Worm (Caenorhabditis elegans): ENCODE measurements around the gene C10A4.3.

The C10A4.3 gene

DNA sequence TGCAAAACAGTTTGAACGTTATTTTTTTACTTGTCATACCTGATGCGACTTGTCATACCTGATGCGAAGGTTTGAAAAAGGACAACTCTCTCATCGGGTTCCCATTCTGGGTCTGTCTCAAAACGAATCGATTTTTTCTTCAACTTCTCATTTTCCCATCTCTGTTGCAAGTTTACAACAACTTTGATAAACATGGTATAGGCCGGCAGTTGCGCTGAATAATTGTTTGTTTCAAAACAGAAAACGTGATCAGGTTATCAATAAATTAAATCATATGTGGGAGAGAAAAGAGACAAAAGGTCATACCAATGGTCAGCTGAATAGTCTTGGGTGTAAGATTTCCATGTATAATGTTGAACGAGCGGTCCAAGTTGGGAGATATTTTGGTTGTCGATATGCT is 31.4 kb downstream of the C10A4.3 start:
- TF ChIP-seq nhr-12 (tag; optimal IDR thresholded peaks at IDR 0.05) (no peak), fkh-8 (tag; optimal IDR thresholded peaks at IDR 0.05) (no peak), nhr-77 (tag; optimal IDR thresholded peaks at IDR 0.05) (no peak), mdl-1 (tag; optimal IDR thresholded peaks at IDR 0.05) (peak in 1 of 2 experiments; percentile 13), lin-15B (tag; optimal IDR thresholded peaks at IDR 0.05) (no peak), isw-1 (GFP tag; IDR thresholded peaks at IDR 0.05) (no peak), nhr-237 (tag; optimal IDR thresholded peaks at IDR 0.05) (no peak), elt-3 (tag; optimal IDR thresholded peaks at IDR 0.05) (peak in 2 of 6 experiments; percentile 53 to 71), lin-35 (GFP tag; optimal IDR thresholded peaks at IDR 0.05) (peak in 1 of 2 experiments; percentile 67), unc-98 (GFP tag; IDR thresholded peaks at IDR 0.05) (no peak), mep-1 (tag; optimal IDR thresholded peaks at IDR 0.05) (no peak), tbx-2 (tag; optimal IDR thresholded peaks at IDR 0.05) (no peak), xbp-1 (tag; optimal IDR thresholded peaks at IDR 0.05) (no peak), lsy-2 (tag; optimal IDR thresholded peaks at IDR 0.05) (no peak), nhr-85 (tag) (peak; percentile 85), fkh-4 (tag; optimal IDR thresholded peaks at IDR 0.05; ENCODE audit: borderline replicate concordance) (no peak), C04F5.9 (tag; optimal IDR thresholded peaks at IDR 0.05) (no peak), nhr-47 (tag; optimal IDR thresholded peaks at IDR 0.05) (no peak), C16A3.4 (tag; optimal IDR thresholded peaks at IDR 0.05) (no peak), mef-2 (tag; optimal IDR thresholded peaks at IDR 0.05) (no peak), efl-1 (optimal IDR thresholded peaks at IDR 0.05) (no peak), efl-1 (GFP tag; optimal IDR thresholded peaks at IDR 0.05 in 1 of 2) (no peak), nhr-11 (tag; optimal IDR thresholded peaks at IDR 0.05) (no peak), nhr-28 (tag; optimal IDR thresholded peaks at IDR 0.05) (no peak), nhr-19 (GFP tag; conservative IDR thresholded peaks at IDR 0.05) (0 out of 2 replicates have a peak, but pooled peaks have one; percentile 8), ztf-4 (tag; optimal IDR thresholded peaks at IDR 0.05) (no peak), nhr-71 (tag; optimal IDR thresholded peaks at IDR 0.05) (peak; percentile 52), zip-4 (GFP tag; optimal IDR thresholded peaks at IDR 0.05) (no peak), ceh-63 (GFP tag; optimal IDR thresholded peaks at IDR 0.05) (no peak), aly-2 (tag; optimal IDR thresholded peaks at IDR 0.05) (no peak), F16B12.6 (tag; optimal IDR thresholded peaks at IDR 0.05) (no peak), pax-3 (tag; optimal IDR thresholded peaks at IDR 0.05) (no peak), sox-4 (tag; optimal IDR thresholded peaks at IDR 0.05) (no peak), hpl-2 (GFP tag; optimal IDR thresholded peaks at IDR 0.05) (no peak), snu-23 (GFP tag; optimal IDR thresholded peaks at IDR 0.05) (peak; percentile 54), pqm-1 (tag; optimal IDR thresholded peaks at IDR 0.05) (no peak), hlh-4 (tag; optimal IDR thresholded peaks at IDR 0.05) (no peak), grh-1 (GFP tag; IDR thresholded peaks at IDR 0.05) (no peak), elt-2 (tag; optimal IDR thresholded peaks at IDR 0.05) (no peak), nhr-20 (tag; optimal IDR thresholded peaks at IDR 0.05) (peak; percentile 50), sptf-1 (tag; optimal IDR thresholded peaks at IDR 0.05) (no peak), lin-14 (GFP tag; optimal IDR thresholded peaks at IDR 0.05) (peak; percentile 48), ztf-11 (tag; optimal IDR thresholded peaks at IDR 0.05) (no peak), tlp-1 (tag; optimal IDR thresholded peaks at IDR 0.05) (no peak), ces-1 (GFP tag; optimal IDR thresholded peaks at IDR 0.05) (no peak), blmp-1 (tag; optimal IDR thresholded peaks at IDR 0.05) (peak; percentile 61)

DNA sequence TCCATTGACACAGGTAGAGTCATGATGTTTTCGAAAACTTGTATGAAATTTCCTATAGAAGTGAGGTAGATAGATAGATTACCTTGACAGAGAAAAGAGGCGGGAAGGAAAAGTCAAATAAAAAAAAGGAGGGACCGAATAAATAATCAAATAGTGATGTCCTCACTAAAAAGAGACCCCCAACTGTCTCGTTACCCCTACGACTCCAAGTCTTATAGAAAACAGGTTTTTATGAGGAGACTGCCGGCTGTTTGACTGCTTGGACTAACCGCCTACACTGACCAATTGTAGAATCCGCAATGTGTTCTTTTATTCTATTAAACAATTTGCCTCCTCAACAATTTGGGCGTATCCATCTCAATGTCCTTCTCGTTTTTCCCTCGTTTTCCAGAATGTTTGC is 32.5 kb downstream of the C10A4.3 start, which contains the start of gene C01C10.2:
Gene C01C10.2 (minus strand): TSS at position 170 of the 400 bp plus-strand sequence.
- TF ChIP-seq grh-1 (GFP tag; IDR thresholded peaks at IDR 0.05), result peak; percentile 83
- TF ChIP-seq blmp-1 (tag; optimal IDR thresholded peaks at IDR 0.05), result no peak
- TF ChIP-seq elt-3 (tag; optimal IDR thresholded peaks at IDR 0.05), result peak in 1 of 6 experiments; percentile 40
- no peak for TF ChIP-seq ztf-4 (tag; optimal IDR thresholded peaks at IDR 0.05)
- peak; percentile 29 for TF ChIP-seq nhr-71 (tag; optimal IDR thresholded peaks at IDR 0.05)
- peak; percentile 13 for TF ChIP-seq nhr-20 (tag; optimal IDR thresholded peaks at IDR 0.05)
- TF ChIP-seq lin-14 (GFP tag; optimal IDR thresholded peaks at IDR 0.05), result peak; percentile 65
- TF ChIP-seq nhr-85 (tag), result peak; percentile 87
- TF ChIP-seq snu-23 (GFP tag; optimal IDR thresholded peaks at IDR 0.05), result peak; percentile 4

Data from whole organism, L1 larva.